Worm (Caenorhabditis elegans) whole organism, L1 larva: ENCODE data around the gene osm-7.
A peak's percentile ranks its signal among the peaks of the same experiment; 100 is the strongest.

Experiments used
- C04F5.9 ChIP-seq: sonication (generic microtip); optimal IDR thresholded peaks from 2 replicates; lab custom pipeline; 2016; ENCODE audit warnings: missing genetic modification characterization, missing compliant biosample characterization
- C34B4.2 ChIP-seq: sonication (generic microtip); optimal IDR thresholded peaks from 2 replicates; lab custom pipeline; 2017; ENCODE audit warnings: mild to moderate bottlenecking, missing genetic modification characterization, missing compliant biosample characterization
- F16B12.6 ChIP-seq: fragments of 150-350 bp; optimal IDR thresholded peaks from 2 replicates; lab custom pipeline; 2014; ENCODE audit warnings: missing biosample characterization, missing genetic modification characterization
- aha-1 ChIP-seq: fragments of 150-350 bp; optimal IDR thresholded peaks from 2 replicates; lab custom pipeline; 2014; ENCODE audit warnings: missing biosample characterization, missing genetic modification characterization
- alr-1 ChIP-seq: fragments of 200-800 bp; sonication (Bioruptor generic); optimal IDR thresholded peaks from 2 replicates; lab custom pipeline; 2018; ENCODE audit warnings: borderline replicate concordance, mild to moderate bottlenecking, missing genetic modification characterization, missing compliant biosample characterization
- aly-2 ChIP-seq: fragments of 150-350 bp; optimal IDR thresholded peaks from 2 replicates; lab custom pipeline; 2014; ENCODE audit warnings: missing biosample characterization, missing genetic modification characterization
- blmp-1 ChIP-seq: fragments of 150-350 bp; optimal IDR thresholded peaks from 2 replicates; lab custom pipeline; 2014; ENCODE audit warnings: missing biosample characterization, missing genetic modification characterization
- ceh-8 ChIP-seq: fragments of 200-800 bp; sonication (Bioruptor generic); optimal IDR thresholded peaks from 2 replicates; lab custom pipeline; 2018; ENCODE audit warnings: mild to moderate bottlenecking, missing genetic modification characterization, moderate library complexity, missing compliant biosample characterization
- ces-1 ChIP-seq: fragments of 150-350 bp; optimal IDR thresholded peaks from 2 replicates; lab custom pipeline; 2014; ENCODE audit warnings: missing biosample characterization, missing genetic modification reagents, missing genetic modification characterization
- dpl-1 ChIP-seq, 3 experiments: fragments of 150-350 bp in 2 of 3; sonication (generic microtip) in 1 of 3; optimal IDR thresholded peaks; 2 replicates each; lab custom pipeline; 2014 to 2017; ENCODE audit warnings: missing biosample characterization in 3 of 3, missing genetic modification characterization in 3 of 3, missing genetic modification reagents in 3 of 3
- dsc-1 ChIP-seq: sonication (generic microtip); optimal IDR thresholded peaks from 2 replicates; lab custom pipeline; 2016; ENCODE audit warnings: mild to moderate bottlenecking, missing genetic modification characterization, missing compliant biosample characterization
- efl-3 ChIP-seq: fragments of 200-800 bp; sonication (Bioruptor generic); optimal IDR thresholded peaks from 2 replicates; lab custom pipeline; 2018; ENCODE audit warnings: mild to moderate bottlenecking, missing genetic modification characterization, missing compliant biosample characterization
- egl-13 ChIP-seq: sonication (generic microtip); optimal IDR thresholded peaks from 2 replicates; lab custom pipeline; 2016; ENCODE audit warnings: missing genotype, missing genetic modification reagents, missing genetic modification characterization, missing compliant biosample characterization
- elt-2 ChIP-seq: sonication (generic microtip); optimal IDR thresholded peaks from 2 replicates; lab custom pipeline; 2016; ENCODE audit warnings: missing genetic modification characterization, mild to moderate bottlenecking, inconsistent platforms, missing compliant biosample characterization, missing genetic modification reagents
- elt-3 ChIP-seq, 6 experiments: fragments of 150-350 bp in 1 of 6; sonication (generic microtip); optimal IDR thresholded peaks; 2 replicates each; lab custom pipeline; 2017 to 2018; ENCODE audit warnings: missing biosample characterization in 6 of 6, missing genetic modification characterization in 6 of 6, inconsistent platforms in 1 of 6
- fkh-4 ChIP-seq: sonication (generic microtip); optimal IDR thresholded peaks from 2 replicates; lab custom pipeline; 2016; ENCODE audit warnings: missing compliant biosample characterization, missing genetic modification characterization, borderline replicate concordance
- fos-1 ChIP-seq: fragments of 150-350 bp; optimal IDR thresholded peaks from 2 replicates; lab custom pipeline; 2014; ENCODE audit warnings: missing biosample characterization, missing genetic modification characterization
- grh-1 ChIP-seq: fragments of 200-800 bp; sonication (Bioruptor generic); IDR thresholded peaks from 2 replicates; pipeline ENCODE4 v1.3.6; 2022; ENCODE audit warnings: missing genetic modification reagents, missing genetic modification characterization, missing compliant biosample characterization
- hlh-17 ChIP-seq: fragments of 200-800 bp; sonication (Bioruptor generic); optimal IDR thresholded peaks from 2 replicates; lab custom pipeline; 2018; ENCODE audit warnings: missing genetic modification characterization, mild to moderate bottlenecking, missing compliant biosample characterization, moderate library complexity, borderline replicate concordance
- hpl-2 ChIP-seq: fragments of 150-350 bp; optimal IDR thresholded peaks from 2 replicates; lab custom pipeline; 2014; ENCODE audit warnings: missing biosample characterization, missing genetic modification reagents, missing genetic modification characterization
- jun-1 ChIP-seq: fragments of 150-350 bp; optimal IDR thresholded peaks from 2 replicates; lab custom pipeline; 2014; ENCODE audit warnings: missing biosample characterization, missing genetic modification reagents, missing genetic modification characterization
- lin-13 ChIP-seq: fragments of 150-350 bp; optimal IDR thresholded peaks from 2 replicates; lab custom pipeline; 2014; ENCODE audit warnings: missing biosample characterization, missing genetic modification reagents, missing genetic modification characterization
- lin-15B ChIP-seq: fragments of 150-350 bp; sonication (generic microtip); optimal IDR thresholded peaks from 3 replicates; lab custom pipeline; 2014; ENCODE audit warnings: missing biosample characterization, missing genetic modification characterization
- lin-35 ChIP-seq, 2 experiments: fragments of 150-350 bp; optimal IDR thresholded peaks; 2 replicates each; lab custom pipeline; 2014; ENCODE audit warnings: missing biosample characterization in 2 of 2, missing genetic modification characterization in 2 of 2, missing genetic modification reagents in 2 of 2
- lin-39 ChIP-seq: fragments of 150-350 bp; optimal IDR thresholded peaks from 2 replicates; lab custom pipeline; 2014; ENCODE audit warnings: missing biosample characterization, missing genetic modification reagents, missing genetic modification characterization
- mab-9 ChIP-seq: fragments of 200-800 bp; sonication (Bioruptor generic); IDR thresholded peaks from 2 replicates; pipeline ENCODE4 v1.3.6; 2022; ENCODE audit warnings: missing genetic modification reagents, missing genetic modification characterization, missing compliant biosample characterization
- mef-2 ChIP-seq: fragments of 150-350 bp; optimal IDR thresholded peaks from 2 replicates; lab custom pipeline; 2014; ENCODE audit warnings: missing biosample characterization, missing genetic modification characterization
- mep-1 ChIP-seq: fragments of 150-350 bp; optimal IDR thresholded peaks from 2 replicates; lab custom pipeline; 2014; ENCODE audit warnings: missing biosample characterization, missing genetic modification characterization
- nhr-12 ChIP-seq: sonication (generic microtip); optimal IDR thresholded peaks from 2 replicates; lab custom pipeline; 2017; ENCODE audit warnings: missing biosample characterization, missing genetic modification characterization
- nhr-19 ChIP-seq: fragments of 200-800 bp; sonication (Bioruptor generic); conservative IDR thresholded peaks from 2 replicates; pipeline ENCODE4 v1.3.6; 2022; ENCODE audit warnings: missing genetic modification characterization, missing compliant biosample characterization
- nhr-20 ChIP-seq: sonication (generic microtip); optimal IDR thresholded peaks from 2 replicates; lab custom pipeline; 2016; ENCODE audit warnings: mild to moderate bottlenecking, missing genetic modification characterization, missing compliant biosample characterization
- nhr-28 ChIP-seq: fragments of 150-350 bp; optimal IDR thresholded peaks from 2 replicates; lab custom pipeline; 2014; ENCODE audit warnings: missing biosample characterization, missing genetic modification characterization
- nhr-71 ChIP-seq: sonication (generic microtip); optimal IDR thresholded peaks from 2 replicates; lab custom pipeline; 2016; ENCODE audit warnings: mild to moderate bottlenecking, missing genetic modification characterization, moderate library complexity, missing compliant biosample characterization
- nhr-76 ChIP-seq: sonication (generic microtip); optimal IDR thresholded peaks from 2 replicates; lab custom pipeline; 2017; ENCODE audit warnings: missing biosample characterization, missing genetic modification characterization
- nhr-90 ChIP-seq: sonication (generic microtip); optimal IDR thresholded peaks from 2 replicates; lab custom pipeline; 2016; ENCODE audit warnings: mild to moderate bottlenecking, missing genetic modification characterization, missing compliant biosample characterization; ENCODE audit not compliant: poor library complexity
- pag-3 ChIP-seq: sonication (generic microtip); optimal IDR thresholded peaks from 2 replicates; lab custom pipeline; 2017; ENCODE audit warnings: missing genetic modification characterization, mild to moderate bottlenecking, missing compliant biosample characterization, antibody characterized with exemption, borderline replicate concordance; ENCODE audit not compliant: insufficient read depth
- pqm-1 ChIP-seq: sonication (generic microtip); optimal IDR thresholded peaks from 3 replicates; lab custom pipeline; 2017; ENCODE audit warnings: missing biosample characterization, missing genetic modification characterization
- skn-1 ChIP-seq: fragments of 150-350 bp; optimal IDR thresholded peaks from 2 replicates; lab custom pipeline; 2014; ENCODE audit warnings: missing biosample characterization, missing genetic modification characterization
- snpc-4 ChIP-seq: fragments of 150-350 bp; optimal IDR thresholded peaks from 2 replicates; lab custom pipeline; 2014; ENCODE audit warnings: missing biosample characterization, missing genetic modification characterization
- snu-23 ChIP-seq: sonication (generic microtip); optimal IDR thresholded peaks from 2 replicates; lab custom pipeline; 2016; ENCODE audit warnings: missing genetic modification characterization, missing compliant biosample characterization
- sox-4 ChIP-seq: sonication (generic microtip); optimal IDR thresholded peaks from 2 replicates; lab custom pipeline; 2016; ENCODE audit warnings: missing genetic modification characterization, missing compliant biosample characterization
- sptf-1 ChIP-seq: fragments of 150-350 bp; optimal IDR thresholded peaks from 2 replicates; lab custom pipeline; 2014; ENCODE audit warnings: missing biosample characterization, missing genetic modification characterization
- sup-37 ChIP-seq: fragments of 200-800 bp; sonication (Bioruptor generic); optimal IDR thresholded peaks from 2 replicates; lab custom pipeline; 2018; ENCODE audit warnings: mild to moderate bottlenecking, missing genetic modification characterization, missing compliant biosample characterization
- tbx-2 ChIP-seq: sonication (generic microtip); optimal IDR thresholded peaks from 2 replicates; lab custom pipeline; 2016; ENCODE audit warnings: missing genetic modification characterization, missing compliant biosample characterization
- tlp-1 ChIP-seq: fragments of 150-350 bp; optimal IDR thresholded peaks from 2 replicates; lab custom pipeline; 2014; ENCODE audit warnings: missing biosample characterization, missing genetic modification characterization
- unc-130 ChIP-seq: fragments of 150-350 bp; optimal IDR thresholded peaks from 2 replicates; lab custom pipeline; 2017; ENCODE audit warnings: missing biosample characterization, missing genetic modification characterization, inconsistent platforms
- unc-30 ChIP-seq: sonication (generic microtip); optimal IDR thresholded peaks from 2 replicates; lab custom pipeline; 2017; ENCODE audit warnings: missing biosample characterization, missing genetic modification characterization
- unc-62 ChIP-seq: fragments of 150-350 bp; optimal IDR thresholded peaks from 2 replicates; lab custom pipeline; 2014; ENCODE audit warnings: missing biosample characterization, missing genetic modification reagents, missing genetic modification characterization
- unc-86 ChIP-seq: sonication (generic microtip); optimal IDR thresholded peaks from 2 replicates; lab custom pipeline; 2016; ENCODE audit warnings: missing genetic modification characterization, missing compliant biosample characterization
- unc-98 ChIP-seq: fragments of 200-800 bp; sonication (Bioruptor generic); IDR thresholded peaks from 2 replicates; pipeline ENCODE4 v1.3.6; 2022; ENCODE audit warnings: missing genetic modification characterization, missing compliant biosample characterization
- xbp-1 ChIP-seq: sonication (generic microtip); optimal IDR thresholded peaks from 2 replicates; lab custom pipeline; 2016; ENCODE audit warnings: missing genetic modification characterization, missing compliant biosample characterization
- zag-1 ChIP-seq: fragments of 150-350 bp; optimal IDR thresholded peaks from 2 replicates; lab custom pipeline; 2014; ENCODE audit warnings: missing biosample characterization, missing genetic modification characterization
- zip-4 ChIP-seq: fragments of 200-800 bp; sonication (Bioruptor generic); optimal IDR thresholded peaks from 2 replicates; lab custom pipeline; 2018; ENCODE audit warnings: mild to moderate bottlenecking, missing genetic modification characterization, moderate library complexity, missing compliant biosample characterization
- ztf-11 ChIP-seq, 2 experiments: sonication (generic microtip); optimal IDR thresholded peaks; 2 replicates each; lab custom pipeline; 2016 to 2017; ENCODE audit warnings: missing genetic modification characterization in 2 of 2, missing biosample characterization in 1 of 2, missing compliant biosample characterization in 1 of 2

The osm-7 gene

DNA sequence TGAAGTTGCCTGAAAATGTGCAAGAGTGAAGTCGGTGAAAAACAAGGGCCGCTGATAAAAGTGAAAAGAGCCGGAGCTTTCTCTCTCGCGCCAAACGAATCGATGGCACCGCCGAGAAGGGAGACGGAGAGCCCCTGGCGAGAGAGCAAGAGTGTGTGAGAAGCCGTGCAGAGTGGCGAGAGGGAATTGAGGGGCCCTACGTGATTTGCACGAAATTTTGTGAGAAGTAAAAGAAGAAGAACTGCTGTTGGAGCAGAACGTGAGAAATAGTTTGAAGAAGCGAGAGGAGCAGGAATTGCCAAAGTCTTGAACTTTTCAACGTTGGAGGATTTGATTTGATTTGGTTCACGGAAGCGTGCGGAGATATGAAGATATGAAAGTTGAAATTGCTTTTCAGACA is 11.1 kb upstream of the osm-7 start, which contains the start of gene aldo-1:
aldo-1 (minus strand) TSS at position 9 of the 400 bp plus-strand sequence.
- TF ChIP-seq zip-4 (GFP tag; lab: Kevin White, UChicago) (no peak), pag-3 (tag; lab: Kevin White, UChicago) (peak; percentile 53), hlh-17 (GFP tag; lab: Kevin White, UChicago) (no peak), nhr-76 (tag; lab: Kevin White, UChicago) (no peak), lin-35 (GFP tag; optimal IDR thresholded peaks at IDR 0.05; lab: Kevin White, UChicago) (peak in 1 of 2 experiments; percentile 3), aha-1 (tag; lab: Kevin White, UChicago) (no peak), nhr-12 (no peak), hpl-2 (no peak), efl-3 (no peak), tbx-2 (tag; lab: Kevin White, UChicago) (no peak), F16B12.6 (tag; lab: Kevin White, UChicago) (no peak), egl-13 (no peak), pqm-1 (tag; lab: Kevin White, UChicago) (no peak), blmp-1 (tag; lab: Kevin White, UChicago) (no peak), snpc-4 (tag; lab: Kevin White, UChicago) (no peak), elt-3 (tag; optimal IDR thresholded peaks at IDR 0.05; lab: Kevin White, UChicago) (no peak), zag-1 (tag; lab: Kevin White, UChicago) (no peak), sox-4 (tag; lab: Kevin White, UChicago) (no peak), mef-2 (tag; lab: Kevin White, UChicago) (no peak), nhr-90 (tag; lab: Kevin White, UChicago) (no peak), fos-1 (tag; lab: Kevin White, UChicago) (no peak), mab-9 (GFP tag; lab: Robert Waterston, UW) (no peak), nhr-20 (tag; lab: Kevin White, UChicago) (no peak), aly-2 (tag; lab: Kevin White, UChicago) (no peak), ces-1 (peak; percentile 9), xbp-1 (tag; lab: Kevin White, UChicago) (no peak), dpl-1 (GFP tag; optimal IDR thresholded peaks at IDR 0.05; lab: Kevin White, UChicago) (no peak), ztf-11 (tag; optimal IDR thresholded peaks at IDR 0.05; lab: Kevin White, UChicago) (no peak), skn-1 (tag; lab: Kevin White, UChicago) (no peak), mep-1 (peak; percentile 30), lin-15B (tag; lab: Kevin White, UChicago) (no peak), unc-86 (tag; lab: Kevin White, UChicago) (no peak), ceh-8 (GFP tag; lab: Kevin White, UChicago) (no peak), tlp-1 (tag; lab: Kevin White, UChicago) (no peak), C04F5.9 (tag; lab: Kevin White, UChicago) (no peak), lin-39 (tag; lab: Kevin White, UChicago) (no peak), unc-130 (tag; lab: Kevin White, UChicago) (no peak), nhr-71 (peak; percentile 65), elt-2 (no peak), unc-98 (GFP tag; lab: Robert Waterston, UW) (no peak), C34B4.2 (tag; lab: Kevin White, UChicago) (no peak), lin-13 (GFP tag; lab: Kevin White, UChicago) (no peak), alr-1 (tag; lab: Kevin White, UChicago) (no peak), sup-37 (GFP tag; lab: Kevin White, UChicago) (no peak), fkh-4 (no peak), unc-30 (no peak), jun-1 (no peak), grh-1 (GFP tag; lab: Robert Waterston, UW) (no peak), sptf-1 (tag; lab: Kevin White, UChicago) (no peak), dsc-1 (tag; lab: Kevin White, UChicago) (peak; percentile 27), unc-62 (GFP tag; lab: Kevin White, UChicago) (no peak), snu-23 (GFP tag; lab: Kevin White, UChicago) (peak; percentile 60), nhr-19 (GFP tag; lab: Robert Waterston, UW) (peak; percentile 36; the same call in 1 of the 2 replicates), nhr-28 (tag; lab: Kevin White, UChicago) (no peak)
